Worm (Caenorhabditis elegans) whole organism, midembryonic: ENCODE data around the gene spin-3.

Source experiments
- T22C8.4 ChIP-seq: fragments of 200-800 bp; sonication (Bioruptor generic); IDR thresholded peaks from 2 replicates; pipeline ENCODE4 v1.3.6; 2022; ENCODE audit warnings: missing genetic modification characterization, missing compliant biosample characterization
- flt-1 ChIP-seq: fragments of 200-800 bp; sonication (Bioruptor generic); IDR thresholded peaks from 2 replicates; pipeline ENCODE4 v1.3.6; 2022; ENCODE audit warnings: missing genetic modification characterization, missing compliant biosample characterization
- med-1 ChIP-seq: sonication (generic microtip); optimal IDR thresholded peaks from 2 replicates; lab custom pipeline; 2017; ENCODE audit warnings: missing genetic modification characterization, mild to moderate bottlenecking, missing compliant biosample characterization, antibody characterized with exemption, missing genetic modification reagents; ENCODE audit not compliant: insufficient read depth
- tab-1 ChIP-seq: fragments of 200-800 bp; sonication (Bioruptor generic); IDR thresholded peaks from 2 replicates; pipeline ENCODE4 v1.3.6; 2022; ENCODE audit warnings: missing genetic modification characterization, missing compliant biosample characterization

DNA sequence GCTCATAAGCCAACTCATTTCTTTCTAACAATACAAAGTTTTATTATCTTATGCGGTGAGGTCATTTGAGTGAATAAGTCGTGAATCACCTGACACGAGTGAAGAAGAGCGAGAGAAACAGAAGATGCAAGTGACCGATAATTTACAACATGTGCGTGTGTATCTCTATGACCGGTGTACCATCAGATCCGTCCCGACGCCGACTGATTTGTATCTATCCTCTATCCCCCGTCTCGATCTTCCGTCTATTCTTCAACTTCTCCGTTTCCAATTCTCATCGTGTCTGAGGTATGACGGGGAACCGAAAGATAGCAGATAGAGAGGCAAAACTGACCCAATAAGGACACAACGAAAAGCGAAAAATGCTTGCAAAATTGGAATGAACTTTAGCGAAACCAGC lies 11.4 kb downstream of the spin-3 start, which contains the start of gene F09A5.3:
- no peak for TF ChIP-seq T22C8.4 (GFP tag; lab: Robert Waterston, UW)
- TF ChIP-seq med-1 (GFP tag; lab: Kevin White, UChicago) = no peak
- TF ChIP-seq flt-1 = no peak; the same call in 1 of the 2 replicates
- no peak for TF ChIP-seq tab-1
